Worm (Caenorhabditis elegans) whole organism, mixed stage, embryonic: ENCODE results near the gene mttu-1.
"Not testable (repeated sequence)": the region's sequence is repeated elsewhere in the genome, so short reads cannot be mapped to it uniquely, and the experiment has no call there.

Experiments
- M03D4.4 ChIP-seq: sonication (generic microtip); optimal IDR thresholded peaks from 2 replicates; lab custom pipeline; 2017; ENCODE audit warnings: mild to moderate bottlenecking, missing genetic modification characterization, missing compliant biosample characterization
- bed-3 ChIP-seq: fragments of 200-800 bp; sonication (Bioruptor generic); optimal IDR thresholded peaks from 3 replicates; lab custom pipeline; 2018; ENCODE audit warnings: mild to moderate bottlenecking, missing genetic modification characterization, moderate library complexity, missing compliant biosample characterization
- blmp-1 ChIP-seq: fragments of 150-350 bp; optimal IDR thresholded peaks from 2 replicates; lab custom pipeline; 2014; ENCODE audit warnings: missing biosample characterization, missing genetic modification characterization
- ceh-39 ChIP-seq: fragments of 150-350 bp; optimal IDR thresholded peaks from 2 replicates; lab custom pipeline; 2014; ENCODE audit warnings: missing biosample characterization, missing genetic modification characterization
- ceh-43 ChIP-seq: fragments of 200-800 bp; sonication (Bioruptor generic); optimal IDR thresholded peaks from 2 replicates; lab custom pipeline; 2018; ENCODE audit warnings: mild to moderate bottlenecking, missing genetic modification characterization, moderate library complexity, missing compliant biosample characterization
- ceh-83 ChIP-seq: fragments of 200-800 bp; sonication (Bioruptor generic); optimal IDR thresholded peaks from 2 replicates; lab custom pipeline; 2018; ENCODE audit warnings: mild to moderate bottlenecking, missing genetic modification characterization, missing compliant biosample characterization
- ces-1 ChIP-seq: fragments of 150-350 bp; optimal IDR thresholded peaks from 2 replicates; lab custom pipeline; 2014; ENCODE audit warnings: missing biosample characterization, missing genetic modification reagents, missing genetic modification characterization
- elt-1 ChIP-seq: sonication (generic microtip); optimal IDR thresholded peaks from 2 replicates; lab custom pipeline; 2017; ENCODE audit warnings: missing genetic modification characterization, mild to moderate bottlenecking, missing compliant biosample characterization, antibody characterized with exemption, moderate library complexity, borderline replicate concordance; ENCODE audit not compliant: insufficient read depth
- ham-2 ChIP-seq: fragments of 200-800 bp; sonication (Bioruptor generic); optimal IDR thresholded peaks from 2 replicates; lab custom pipeline; 2018; ENCODE audit warnings: mild to moderate bottlenecking, missing genetic modification characterization, missing compliant biosample characterization
- hlh-1 ChIP-seq: fragments of 150-350 bp; optimal IDR thresholded peaks from 2 replicates; lab custom pipeline; 2014; ENCODE audit warnings: missing biosample characterization, missing genetic modification reagents, missing genetic modification characterization
- lin-13 ChIP-seq: fragments of 150-350 bp; optimal IDR thresholded peaks from 2 replicates; lab custom pipeline; 2014; ENCODE audit warnings: missing biosample characterization, missing genetic modification characterization
- lin-32 ChIP-seq: fragments of 200-800 bp; sonication (Bioruptor generic); optimal IDR thresholded peaks from 2 replicates; lab custom pipeline; 2018; ENCODE audit warnings: mild to moderate bottlenecking, missing genetic modification characterization, missing compliant biosample characterization
- lsy-2 ChIP-seq: fragments of 150-350 bp; optimal IDR thresholded peaks from 2 replicates; lab custom pipeline; 2014; ENCODE audit warnings: missing biosample characterization, missing genetic modification characterization
- mab-5 ChIP-seq: fragments of 150-350 bp; optimal IDR thresholded peaks from 2 replicates; lab custom pipeline; 2014; ENCODE audit warnings: missing biosample characterization, missing genetic modification characterization
- mep-1 ChIP-seq: fragments of 150-350 bp; optimal IDR thresholded peaks from 2 replicates; lab custom pipeline; 2017; ENCODE audit warnings: missing biosample characterization, missing genetic modification reagents, missing genetic modification characterization, inconsistent platforms
- mls-2 ChIP-seq: sonication (generic microtip); optimal IDR thresholded peaks from 2 replicates; lab custom pipeline; 2016; ENCODE audit warnings: mild to moderate bottlenecking, missing genetic modification characterization, moderate library complexity, missing compliant biosample characterization
- nhr-237 ChIP-seq: fragments of 150-350 bp; optimal IDR thresholded peaks from 2 replicates; lab custom pipeline; 2014; ENCODE audit warnings: missing biosample characterization, missing genetic modification characterization
- nhr-28 ChIP-seq: fragments of 150-350 bp; optimal IDR thresholded peaks from 2 replicates; lab custom pipeline; 2014; ENCODE audit warnings: missing biosample characterization, missing genetic modification characterization
- pha-4 ChIP-seq: fragments of 150-350 bp; optimal IDR thresholded peaks from 2 replicates; lab custom pipeline; 2018; ENCODE audit warnings: missing biosample characterization, missing genetic modification reagents, missing genetic modification characterization
- sem-2 ChIP-seq: fragments of 200-800 bp; sonication (Bioruptor generic); optimal IDR thresholded peaks from 2 replicates; lab custom pipeline; 2018; ENCODE audit warnings: mild to moderate bottlenecking, missing genetic modification characterization, missing compliant biosample characterization
- snpc-4 ChIP-seq: fragments of 150-350 bp; optimal IDR thresholded peaks from 2 replicates; lab custom pipeline; 2014; ENCODE audit warnings: missing biosample characterization, missing genetic modification characterization
- sptf-1 ChIP-seq: sonication (generic microtip); optimal IDR thresholded peaks from 2 replicates; lab custom pipeline; 2017; ENCODE audit warnings: mild to moderate bottlenecking, missing genetic modification characterization, moderate library complexity, missing compliant biosample characterization
- tbx-8 ChIP-seq: fragments of 200-800 bp; sonication (Bioruptor generic); optimal IDR thresholded peaks from 2 replicates; lab custom pipeline; 2018; ENCODE audit warnings: mild to moderate bottlenecking, missing genetic modification characterization, moderate library complexity, missing compliant biosample characterization
- unc-120 ChIP-seq: sonication (generic microtip); optimal IDR thresholded peaks from 2 replicates; lab custom pipeline; 2017; ENCODE audit warnings: missing genetic modification characterization, missing compliant biosample characterization; ENCODE audit not compliant: poor library complexity, severe bottlenecking
- unc-62 ChIP-seq: fragments of 150-350 bp; optimal IDR thresholded peaks from 2 replicates; lab custom pipeline; 2014; ENCODE audit warnings: missing biosample characterization, missing genetic modification reagents, missing genetic modification characterization
- zip-8 ChIP-seq: fragments of 150-350 bp; optimal IDR thresholded peaks from 2 replicates; lab custom pipeline; 2014; ENCODE audit warnings: missing biosample characterization, missing genetic modification characterization
- ztf-11 ChIP-seq: fragments of 150-350 bp; optimal IDR thresholded peaks from 2 replicates; lab custom pipeline; 2014; ENCODE audit warnings: missing biosample characterization, missing genetic modification characterization

The mttu-1 gene

DNA sequence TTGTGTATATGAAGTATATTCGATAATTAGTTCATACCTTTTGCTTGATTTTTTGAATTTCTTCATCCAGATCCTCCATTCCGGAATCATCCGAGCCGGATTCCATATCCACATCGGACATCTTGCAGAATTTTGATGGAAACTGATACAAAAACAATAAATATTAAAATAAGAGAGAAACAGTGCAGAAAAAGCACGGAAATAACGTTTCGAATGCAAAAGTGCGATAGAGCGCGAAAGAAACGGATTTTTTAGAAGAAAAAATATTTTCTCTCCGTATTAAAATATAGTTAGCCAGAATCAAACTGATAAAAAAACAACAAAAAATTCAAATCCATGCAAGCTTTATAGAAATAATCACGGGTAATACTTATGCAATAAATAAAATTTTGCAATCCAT lies 36.1 kb upstream of the mttu-1 start, which contains the start of gene sart-3:
TSS of gene sart-3 (minus strand) at position 219 of the 400 bp plus-strand sequence.
- TF ChIP-seq M03D4.4, result no peak
- TF ChIP-seq elt-1 (tag; lab: Kevin White, UChicago), result no peak
- TF ChIP-seq ztf-11 (tag; lab: Kevin White, UChicago), result no peak
- no peak for TF ChIP-seq nhr-237 (tag; lab: Kevin White, UChicago)
- TF ChIP-seq blmp-1 (tag; lab: Kevin White, UChicago), result no peak
- TF ChIP-seq ham-2 (GFP tag; lab: Kevin White, UChicago), result no peak
- no peak for TF ChIP-seq ceh-83 (GFP tag; lab: Kevin White, UChicago)
- no peak for TF ChIP-seq tbx-8
- no peak for TF ChIP-seq mep-1 (tag; lab: Kevin White, UChicago)
- TF ChIP-seq mab-5, result no peak
- TF ChIP-seq mls-2, result no peak
- TF ChIP-seq ceh-43 (GFP tag; lab: Kevin White, UChicago), result no peak
- TF ChIP-seq pha-4 (tag; lab: Kevin White, UChicago), result no peak
- no peak for TF ChIP-seq bed-3 (GFP tag; lab: Kevin White, UChicago)
- TF ChIP-seq lsy-2 (tag; lab: Kevin White, UChicago), result no peak

- TF ChIP-seq ceh-43 (GFP tag; lab: Kevin White, UChicago) (no peak), mab-5 (no peak), nhr-237 (tag; lab: Kevin White, UChicago) (no peak), tbx-8 (no peak), M03D4.4 (no peak), sptf-1 (tag; lab: Kevin White, UChicago) (no peak), mep-1 (tag; lab: Kevin White, UChicago) (no peak), hlh-1 (tag; lab: Kevin White, UChicago) (no peak), elt-1 (tag; lab: Kevin White, UChicago) (no peak), ztf-11 (tag; lab: Kevin White, UChicago) (no peak), ceh-39 (no peak), ces-1 (GFP tag; lab: Kevin White, UChicago) (no peak)
Measured at ce11 chrIV:11329269-11329668, 32.6 kb upstream of the mttu-1 start, which contains the start of gene leo-1. TSS of gene leo-1 (minus strand) at chrIV:11329369.

DNA sequence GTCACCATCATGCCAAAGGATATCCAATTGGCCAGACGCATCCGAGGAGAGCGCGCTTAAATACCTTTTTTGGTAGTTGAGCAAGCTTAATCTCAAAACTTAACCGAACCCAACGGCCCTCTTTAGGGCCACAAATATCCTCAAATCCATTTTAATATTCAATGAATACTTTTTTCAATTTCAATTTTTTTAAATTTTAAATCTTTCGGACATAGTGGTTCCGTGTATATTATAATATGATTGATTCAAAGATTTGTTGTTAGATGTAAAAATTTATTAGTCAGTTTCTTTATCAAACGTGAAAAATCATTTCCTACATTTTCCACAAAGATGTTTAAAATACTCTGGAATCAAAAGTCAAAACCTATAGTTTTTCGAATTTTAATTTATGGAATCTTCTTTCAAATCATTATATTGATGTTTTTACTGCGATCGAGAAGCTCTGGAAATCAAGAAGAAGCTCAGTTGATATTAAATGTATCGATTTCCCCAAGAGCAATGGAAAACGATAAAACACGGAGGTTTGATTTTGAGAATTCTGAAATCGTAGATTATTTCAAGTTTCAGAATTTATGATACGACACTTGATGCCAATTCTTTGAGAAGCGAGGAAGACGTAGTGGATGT lies 30.4 kb upstream of the mttu-1 start, which contains the start of gene B0035.21:
TSS of gene B0035.21 (plus strand) at position 322 of the 627 bp plus-strand sequence.
- TF ChIP-seq lin-13 (tag; lab: Kevin White, UChicago) (no peak), pha-4 (tag; lab: Kevin White, UChicago) (no peak), zip-8 (tag; lab: Kevin White, UChicago) (no peak), mep-1 (tag; lab: Kevin White, UChicago) (no peak), unc-120 (no peak), nhr-28 (tag; lab: Kevin White, UChicago) (no peak), M03D4.4 (no peak), ceh-39 (no peak), snpc-4 (no peak), bed-3 (GFP tag; lab: Kevin White, UChicago) (no peak), mab-5 (no peak), tbx-8 (no peak), ces-1 (GFP tag; lab: Kevin White, UChicago) (no peak), sem-2 (GFP tag; lab: Kevin White, UChicago) (no peak), blmp-1 (tag; lab: Kevin White, UChicago) (no peak), ceh-83 (GFP tag; lab: Kevin White, UChicago) (no peak), lin-32 (GFP tag; lab: Kevin White, UChicago) (no peak), ceh-43 (GFP tag; lab: Kevin White, UChicago) (no peak), ham-2 (GFP tag; lab: Kevin White, UChicago) (no peak), unc-62 (GFP tag; lab: Kevin White, UChicago) (no peak)

DNA sequence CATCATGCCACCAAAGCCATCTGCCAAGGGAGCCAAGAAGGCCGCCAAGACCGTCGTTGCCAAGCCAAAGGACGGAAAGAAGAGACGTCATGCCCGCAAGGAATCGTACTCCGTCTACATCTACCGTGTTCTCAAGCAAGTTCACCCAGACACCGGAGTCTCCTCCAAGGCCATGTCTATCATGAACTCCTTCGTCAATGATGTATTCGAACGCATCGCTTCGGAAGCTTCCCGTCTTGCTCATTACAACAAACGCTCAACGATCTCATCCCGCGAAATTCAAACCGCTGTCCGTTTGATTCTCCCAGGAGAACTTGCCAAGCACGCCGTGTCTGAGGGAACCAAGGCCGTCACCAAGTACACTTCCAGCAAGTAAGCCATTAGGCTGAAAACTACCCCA lies 28.1 kb upstream of the mttu-1 start, which contains the start of gene his-48:
TSS of gene his-48 (plus strand) at position 5 of the 400 bp plus-strand sequence.
- not testable (repeated sequence) for TF ChIP-seq ceh-83 (GFP tag; lab: Kevin White, UChicago); zip-8 (tag; lab: Kevin White, UChicago); unc-120
- TF ChIP-seq, all 35 proteins: peak for 0; not testable (repeated sequence) for 35

ce11 chrIV:11323666-11324065 lies 27.0 kb upstream of the mttu-1 start:
- TF ChIP-seq bed-3 (GFP tag; lab: Kevin White, UChicago), result no peak
